Fruit fly (Drosophila melanogaster) whole organism, embryonic: ENCODE measurements around the gene Targ1.
A peak's percentile ranks its signal among the peaks of the same experiment; 100 is the strongest.

Source experiments
- Adf1 ChIP-seq: fragments of 200-800 bp; sonication (Bioruptor generic); IDR thresholded peaks from 2 replicates; pipeline ENCODE4 v1.3.6; 2022; ENCODE audit warnings: missing biosample characterization, missing genetic modification characterization
- Asciz ChIP-seq: fragments of 200-800 bp; sonication (Bioruptor generic); optimal IDR thresholded peaks from 2 replicates; lab custom pipeline; 2017; ENCODE audit warnings: missing biosample characterization, mild to moderate bottlenecking, missing genetic modification characterization, missing genetic modification reagents
- CG11695 ChIP-seq: fragments of 200-800 bp; sonication (Bioruptor generic); IDR thresholded peaks from 3 replicates; pipeline ENCODE4 v1.3.6; 2022; ENCODE audit warnings: missing biosample characterization, missing genetic modification characterization
- CG12071 ChIP-seq: fragments of 200-800 bp; sonication (Bioruptor generic); optimal IDR thresholded peaks from 3 replicates; lab custom pipeline; 2018; ENCODE audit warnings: missing biosample characterization, mild to moderate bottlenecking, missing genetic modification characterization
- CG12769 ChIP-seq: fragments of 200-800 bp; sonication (Bioruptor generic); optimal IDR thresholded peaks from 2 replicates; lab custom pipeline; 2019; ENCODE audit warnings: missing biosample characterization, mild to moderate bottlenecking, missing genetic modification characterization, moderate library complexity
- CG14014 ChIP-seq: fragments of 200-800 bp; sonication (Bioruptor generic); IDR thresholded peaks from 2 replicates; pipeline ENCODE4 v1.3.6; 2022; ENCODE audit warnings: missing biosample characterization, missing genetic modification characterization
- CG15514 ChIP-seq: fragments of 200-800 bp; sonication (Bioruptor generic); optimal IDR thresholded peaks from 3 replicates; lab custom pipeline; 2017; ENCODE audit warnings: missing biosample characterization, missing genetic modification characterization, mild to moderate bottlenecking, moderate library complexity, missing genetic modification reagents
- CG17802 ChIP-seq: fragments of 200-800 bp; sonication (Bioruptor generic); optimal IDR thresholded peaks from 2 replicates; lab custom pipeline; 2018; ENCODE audit warnings: missing biosample characterization, mild to moderate bottlenecking, missing genetic modification characterization, moderate library complexity
- CG32532 ChIP-seq: fragments of 200-800 bp; sonication (Bioruptor generic); IDR thresholded peaks from 2 replicates; pipeline ENCODE4 v1.3.6; 2022; ENCODE audit warnings: missing biosample characterization, missing genetic modification characterization
- CG34224 ChIP-seq: fragments of 200-800 bp; sonication (Bioruptor generic); IDR thresholded peaks from 3 replicates; pipeline ENCODE4 v1.3.6; 2022; ENCODE audit warnings: missing biosample characterization, missing genetic modification characterization; ENCODE audit not compliant: partially characterized antibody
- CG34422 ChIP-seq: fragments of 200-800 bp; sonication (Bioruptor generic); IDR thresholded peaks from 3 replicates; pipeline ENCODE4 v1.3.6; 2022; ENCODE audit warnings: missing biosample characterization, missing genetic modification characterization
- CG3726 ChIP-seq: fragments of 200-800 bp; sonication (Bioruptor generic); IDR thresholded peaks from 3 replicates; pipeline ENCODE4, ENCODE4 v1.3.6; 2022; ENCODE audit warnings: missing biosample characterization, missing genetic modification characterization
- CG8478 ChIP-seq: fragments of >200 bp; optimal IDR thresholded peaks from 2 replicates; lab custom pipeline; 2018
- Dll ChIP-seq: fragments of 200-800 bp; sonication (Bioruptor generic); IDR thresholded peaks from 4 replicates; pipeline ENCODE4 v1.3.6; 2022; ENCODE audit warnings: missing biosample characterization, missing genetic modification characterization; ENCODE audit not compliant: partially characterized antibody
- Drgx ChIP-seq: fragments of 200-800 bp; sonication (Bioruptor generic); IDR thresholded peaks from 2 replicates; pipeline ENCODE4 v1.3.6; 2022; ENCODE audit warnings: missing biosample characterization, missing genetic modification characterization
- Eip74EF ChIP-seq, 2 experiments: fragments of 200-800 bp in 1 of 2; fragments of >200 bp in 1 of 2; sonication (Bioruptor generic) in 1 of 2; optimal IDR thresholded peaks; 2 replicates each; lab custom pipeline; 2017 to 2019; ENCODE audit warnings: missing biosample characterization in 2 of 2, missing genetic modification characterization in 2 of 2, mild to moderate bottlenecking in 1 of 2, moderate library complexity in 1 of 2
- H15 ChIP-seq: fragments of 200-800 bp; sonication (Bioruptor generic); IDR thresholded peaks from 3 replicates; pipeline ENCODE4 v1.3.6; 2022; ENCODE audit warnings: missing biosample characterization, missing genetic modification characterization
- MTF-1 ChIP-seq: fragments of 200-800 bp; sonication (Bioruptor generic); optimal IDR thresholded peaks from 2 replicates; lab custom pipeline; 2018; ENCODE audit warnings: missing biosample characterization, mild to moderate bottlenecking, missing genetic modification characterization, borderline replicate concordance
- Scr ChIP-seq: fragments of 200-800 bp; sonication (Bioruptor generic); IDR thresholded peaks from 2 replicates; pipeline ENCODE4 v1.3.6; 2022; ENCODE audit warnings: missing biosample characterization, missing genetic modification characterization; ENCODE audit not compliant: partially characterized antibody
- Stat92E ChIP-seq, 3 experiments: fragments of >200 bp in 2 of 3; fragments of 200-800 bp in 1 of 3; sonication (Bioruptor generic) in 1 of 3; optimal IDR thresholded peaks; 2 replicates each; lab custom pipeline; 2017 to 2019; ENCODE audit warnings: missing biosample characterization in 3 of 3, missing genetic modification characterization in 3 of 3, mild to moderate bottlenecking in 1 of 3, moderate library complexity in 1 of 3
- Trl ChIP-seq, 3 experiments: fragments of >200 bp in 2 of 3; fragments of 200-800 bp in 1 of 3; sonication (Bioruptor generic) in 1 of 3; optimal IDR thresholded peaks; 2 replicates in 1 of 3; 3 replicates in 2 of 3; lab custom pipeline; 2016 to 2017; ENCODE audit warnings: missing biosample characterization in 1 of 3, missing genetic modification characterization in 1 of 3
- Vsx1 ChIP-seq: fragments of 200-800 bp; sonication (Bioruptor generic); optimal IDR thresholded peaks from 2 replicates; lab custom pipeline; 2017; ENCODE audit warnings: missing biosample characterization, mild to moderate bottlenecking, missing genetic modification characterization, missing genetic modification reagents
- Xrp1 ChIP-seq: fragments of 200-800 bp; sonication (Bioruptor generic); IDR thresholded peaks from 2 replicates; pipeline ENCODE4 v1.3.6; 2022; ENCODE audit warnings: missing biosample characterization, missing genetic modification characterization
- bbx ChIP-seq: fragments of 200-800 bp; sonication (Bioruptor generic); IDR thresholded peaks from 2 replicates; pipeline ENCODE4 v1.3.6; 2022; ENCODE audit warnings: missing biosample characterization, missing genetic modification characterization; ENCODE audit not compliant: partially characterized antibody
- caup ChIP-seq: fragments of 200-800 bp; sonication (Bioruptor generic); optimal IDR thresholded peaks from 3 replicates; lab custom pipeline; 2017; ENCODE audit warnings: missing biosample characterization, mild to moderate bottlenecking, missing genetic modification characterization, moderate library complexity; ENCODE audit not compliant: severe bottlenecking
- ci ChIP-seq: fragments of 200-800 bp; sonication (Bioruptor generic); IDR thresholded peaks from 3 replicates; pipeline ENCODE4 v1.3.6; 2022; ENCODE audit warnings: missing biosample characterization, missing genetic modification characterization
- dati ChIP-seq: fragments of 200-800 bp; sonication (Bioruptor generic); IDR thresholded peaks from 2 replicates; pipeline ENCODE4 v1.3.6; 2022; ENCODE audit warnings: missing biosample characterization, missing genetic modification characterization
- dmrt99B ChIP-seq: fragments of 200-800 bp; sonication (Bioruptor generic); optimal IDR thresholded peaks from 2 replicates; lab custom pipeline; 2018; ENCODE audit warnings: missing biosample characterization, mild to moderate bottlenecking, missing genetic modification characterization, moderate library complexity
- ftz-f1 ChIP-seq: fragments of 200-800 bp; sonication (Bioruptor generic); optimal IDR thresholded peaks from 2 replicates; lab custom pipeline; 2016; ENCODE audit warnings: missing biosample characterization, missing genetic modification characterization
- gcm2 ChIP-seq: fragments of 200-800 bp; sonication (Bioruptor generic); optimal IDR thresholded peaks from 2 replicates; lab custom pipeline; 2016; ENCODE audit warnings: missing biosample characterization, missing genetic modification characterization
- grau ChIP-seq: fragments of 200-800 bp; optimal IDR thresholded peaks from 3 replicates; lab custom pipeline; 2019; ENCODE audit warnings: missing biosample characterization, mild to moderate bottlenecking, missing genetic modification characterization, moderate library complexity
- ham ChIP-seq: fragments of 200-800 bp; sonication (Bioruptor generic); IDR thresholded peaks from 2 replicates; pipeline ENCODE4 v1.3.6; 2022; ENCODE audit warnings: missing biosample characterization, missing genetic modification characterization
- her ChIP-seq: fragments of 200-800 bp; sonication (Bioruptor generic); optimal IDR thresholded peaks from 2 replicates; lab custom pipeline; 2016; ENCODE audit warnings: missing biosample characterization, missing genetic modification characterization
- insv ChIP-seq, 2 experiments: fragments of 200-800 bp; sonication (Bioruptor generic); optimal IDR thresholded peaks; 3 replicates each; lab custom pipeline; 2016 to 2018; ENCODE audit warnings: missing biosample characterization in 2 of 2, missing genetic modification characterization in 2 of 2
- jing ChIP-seq: fragments of 200-800 bp; sonication (Bioruptor generic); optimal IDR thresholded peaks from 2 replicates; lab custom pipeline; 2018; ENCODE audit warnings: missing biosample characterization, mild to moderate bottlenecking, missing genetic modification characterization
- kah ChIP-seq: fragments of 200-800 bp; sonication (Bioruptor generic); optimal IDR thresholded peaks from 2 replicates; lab custom pipeline; 2018; ENCODE audit warnings: missing biosample characterization, mild to moderate bottlenecking, missing genetic modification characterization
- lilli ChIP-seq: fragments of 200-800 bp; sonication (Bioruptor generic); optimal IDR thresholded peaks from 3 replicates; lab custom pipeline; 2016; ENCODE audit warnings: missing biosample characterization, missing genetic modification characterization
- nerfin-2 ChIP-seq: fragments of 200-800 bp; sonication (Bioruptor generic); IDR thresholded peaks from 2 replicates; pipeline ENCODE4 v1.3.6; 2022; ENCODE audit warnings: missing biosample characterization, missing genetic modification characterization; ENCODE audit not compliant: partially characterized antibody
- nom ChIP-seq: fragments of 200-800 bp; sonication (Bioruptor generic); optimal IDR thresholded peaks from 2 replicates; lab custom pipeline; 2017; ENCODE audit warnings: missing biosample characterization, missing genetic modification characterization, mild to moderate bottlenecking, moderate library complexity, missing genetic modification reagents
- oc ChIP-seq: fragments of 200-800 bp; sonication (Bioruptor generic); optimal IDR thresholded peaks from 2 replicates; lab custom pipeline; 2018; ENCODE audit warnings: missing biosample characterization, mild to moderate bottlenecking, missing genetic modification characterization, moderate library complexity
- phol ChIP-seq: fragments of 200-800 bp; sonication (Bioruptor generic); optimal IDR thresholded peaks from 3 replicates; lab custom pipeline; 2018; ENCODE audit warnings: missing biosample characterization, mild to moderate bottlenecking, missing genetic modification characterization, moderate library complexity
- psq ChIP-seq: fragments of 200-800 bp; sonication (Bioruptor generic); optimal IDR thresholded peaks from 2 replicates; lab custom pipeline; 2017; ENCODE audit warnings: missing biosample characterization, missing genetic modification characterization
- seq ChIP-seq: fragments of 200-800 bp; sonication (Bioruptor generic); IDR thresholded peaks from 2 replicates; pipeline ENCODE4 v1.3.6; 2022; ENCODE audit warnings: missing biosample characterization, missing genetic modification characterization
- stc ChIP-seq: fragments of 200-800 bp; sonication (Bioruptor generic); IDR thresholded peaks from 2 replicates; pipeline ENCODE4 v1.3.6; 2022; ENCODE audit warnings: missing biosample characterization, missing genetic modification characterization
- unpg ChIP-seq: fragments of 200-800 bp; sonication (Bioruptor generic); optimal IDR thresholded peaks from 3 replicates; lab custom pipeline; 2018; ENCODE audit warnings: missing biosample characterization, mild to moderate bottlenecking, missing genetic modification characterization, moderate library complexity
- vfl ChIP-seq: fragments of 200-800 bp; sonication (Bioruptor generic); optimal IDR thresholded peaks from 2 replicates; lab custom pipeline; 2016; ENCODE audit warnings: missing biosample characterization, missing genetic modification characterization

The Targ1 gene

DNA sequence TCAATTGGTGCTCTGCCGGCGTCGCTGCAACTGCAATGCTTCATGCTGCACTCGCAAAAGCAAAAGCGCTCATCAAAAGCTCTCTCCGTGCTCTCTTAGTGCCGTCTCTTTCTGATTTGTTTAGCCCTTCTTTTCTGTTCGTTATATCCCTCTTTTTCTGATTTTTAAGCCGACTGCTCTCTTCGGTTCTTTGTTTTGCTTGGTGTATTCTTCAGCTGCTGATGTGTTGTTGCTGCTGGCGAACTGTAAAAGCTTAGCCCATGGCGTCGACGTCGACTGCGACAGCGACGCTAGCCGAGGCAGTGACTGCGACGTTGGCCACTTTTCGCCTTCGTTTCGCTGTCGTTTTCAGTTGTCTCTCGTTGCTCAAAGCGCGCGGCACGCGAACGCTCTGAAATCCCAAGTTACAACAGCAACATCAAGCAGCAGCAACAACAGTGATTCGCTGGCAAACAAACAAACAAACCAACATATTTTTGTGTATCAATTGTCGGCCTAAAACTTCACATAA is 37.4 kb upstream of the Targ1 start (continued):
- TF ChIP-seq seq (no peak), lilli (GFP tag; lab: Kevin White, UChicago) (no peak), kah (GFP tag; lab: Kevin White, UChicago) (no peak), CG15514 (GFP tag; lab: Kevin White, UChicago) (peak; percentile 22), MTF-1 (GFP tag; lab: Kevin White, UChicago) (peak; percentile 57), gcm2 (GFP tag; lab: Kevin White, UChicago) (no peak), CG8478 (lab: Kevin White, UChicago) (peak; percentile 12), Drgx (peak; percentile 33; the same call in 1 of the 2 replicates), CG17802 (tag; lab: Kevin White, UChicago) (no peak), CG34224 (GFP tag; lab: Robert Waterston, UW) (peak; percentile 57; the same call in 1 of the 3 replicates), dmrt99B (peak; percentile 38), psq (GFP tag; lab: Kevin White, UChicago) (peak; percentile 77), CG12769 (tag; lab: Kevin White, UChicago) (peak; percentile 60), ham (GFP tag; lab: Robert Waterston, UW) (no peak), ci (peak; percentile 73; the same call in 2 of the 3 replicates), CG34422 (peak; percentile 44; the same call in 1 of the 3 replicates), insv (GFP tag; optimal IDR thresholded peaks at IDR 0.05; lab: Kevin White, UChicago) (no peak), Stat92E (GFP tag; optimal IDR thresholded peaks at IDR 0.05; lab: Kevin White, UChicago) (peak in 1 of 3 experiments; percentile 27), CG12071 (GFP tag; lab: Kevin White, UChicago) (peak; percentile 41), Trl (optimal IDR thresholded peaks at IDR 0.05; lab: Kevin White, UChicago) (peak; percentile 81 to 86), Trl (GFP tag; optimal IDR thresholded peaks at IDR 0.05; lab: Kevin White, UChicago) (no peak), Xrp1 (GFP tag; lab: Robert Waterston, UW) (no peak), her (GFP tag; lab: Kevin White, UChicago) (peak; percentile 13), CG3726 (GFP tag; lab: Robert Waterston, UW) (no peak; the same call in 2 of the 3 replicates), Dll (GFP tag; lab: Robert Waterston, UW) (0 out of 4 replicates have a peak, but pooled peaks have one; percentile 43), phol (no peak), dati (GFP tag; lab: Robert Waterston, UW) (no peak), unpg (GFP tag; lab: Kevin White, UChicago) (no peak), nom (peak; percentile 59), nerfin-2 (GFP tag; lab: Robert Waterston, UW) (0 out of 2 replicates have a peak, but pooled peaks have one; percentile 48), Adf1 (peak; percentile 100), CG14014 (GFP tag; lab: Robert Waterston, UW) (peak; percentile 10; the same call in 1 of the 2 replicates), jing (GFP tag; lab: Kevin White, UChicago) (no peak), vfl (GFP tag; lab: Kevin White, UChicago) (no peak), ftz-f1 (GFP tag; lab: Kevin White, UChicago) (peak; percentile 54), bbx (peak; percentile 55; the same call in 1 of the 2 replicates), Vsx1 (GFP tag; lab: Kevin White, UChicago) (peak; percentile 5), oc (tag; lab: Kevin White, UChicago) (peak; percentile 56), H15 (GFP tag; lab: Robert Waterston, UW) (no peak), Scr (GFP tag; lab: Robert Waterston, UW) (peak; percentile 31; the same call in 1 of the 2 replicates), caup (GFP tag; lab: Kevin White, UChicago) (peak; percentile 38), CG32532 (GFP tag; lab: Robert Waterston, UW) (peak; percentile 46; the same call in 1 of the 2 replicates), Asciz (GFP tag; lab: Kevin White, UChicago) (peak; percentile 3), stc (GFP tag; lab: Robert Waterston, UW) (peak; percentile 17; the same call in 1 of the 2 replicates), Eip74EF (GFP tag; optimal IDR thresholded peaks at IDR 0.05; lab: Kevin White, UChicago) (peak in 1 of 2 experiments; percentile 29), CG11695 (GFP tag; lab: Robert Waterston, UW) (0 out of 3 replicates have a peak, but pooled peaks have one; percentile 7), grau (tag; lab: Kevin White, UChicago) (no peak)
